Worm (Caenorhabditis elegans) whole organism, L3 larva: ENCODE results near the gene R04D3.3.

ENCODE experiments used
- R02D3.7 ChIP-seq: fragments of 150-350 bp; optimal IDR thresholded peaks from 2 replicates; lab custom pipeline; 2014; ENCODE audit warnings: missing biosample characterization, missing genetic modification characterization
- ZK546.5 ChIP-seq: sonication (generic microtip); optimal IDR thresholded peaks from 2 replicates; lab custom pipeline; 2017; ENCODE audit warnings: missing biosample characterization, missing genetic modification characterization
- aly-2 ChIP-seq: fragments of 150-350 bp; optimal IDR thresholded peaks from 2 replicates; lab custom pipeline; 2014; ENCODE audit warnings: missing biosample characterization, missing genetic modification characterization
- ceh-28 ChIP-seq: fragments of 150-350 bp; optimal IDR thresholded peaks from 2 replicates; lab custom pipeline; 2014; ENCODE audit warnings: missing biosample characterization, missing genetic modification reagents, missing genetic modification characterization
- ceh-9 ChIP-seq: sonication (generic microtip); optimal IDR thresholded peaks from 2 replicates; lab custom pipeline; 2018; ENCODE audit warnings: missing biosample characterization, missing genetic modification characterization
- daf-12 ChIP-seq: fragments of 150-350 bp; optimal IDR thresholded peaks from 2 replicates; lab custom pipeline; 2014; ENCODE audit warnings: missing biosample characterization, missing genetic modification reagents, missing genetic modification characterization
- egl-5 ChIP-seq: fragments of 150-350 bp; optimal IDR thresholded peaks from 2 replicates; lab custom pipeline; 2017; ENCODE audit warnings: missing biosample characterization, missing genetic modification reagents, missing genetic modification characterization, inconsistent platforms
- elt-1 ChIP-seq: fragments of 150-350 bp; optimal IDR thresholded peaks from 2 replicates; lab custom pipeline; 2014; ENCODE audit warnings: missing biosample characterization, missing genetic modification characterization
- elt-3 ChIP-seq, 3 experiments: fragments of 150-350 bp in 1 of 3; sonication (generic microtip) in 2 of 3; optimal IDR thresholded peaks; 2 replicates in 2 of 3; 4 replicates in 1 of 3; lab custom pipeline; 2014 to 2017; ENCODE audit warnings: missing biosample characterization in 3 of 3, missing genetic modification characterization in 3 of 3
- eor-1 ChIP-seq, 2 experiments: fragments of 150-350 bp; optimal IDR thresholded peaks; 2 replicates each; lab custom pipeline; 2014 to 2018; ENCODE audit warnings: missing biosample characterization in 2 of 2, missing genetic modification characterization in 2 of 2
- fkh-10 ChIP-seq: sonication (generic microtip); optimal IDR thresholded peaks from 2 replicates; lab custom pipeline; 2017; ENCODE audit warnings: missing biosample characterization, missing genetic modification reagents, missing genetic modification characterization
- fkh-2 ChIP-seq: fragments of 150-350 bp; optimal IDR thresholded peaks from 2 replicates; lab custom pipeline; 2014; ENCODE audit warnings: missing biosample characterization, missing genetic modification reagents, missing genetic modification characterization
- fos-1 ChIP-seq: fragments of 150-350 bp; optimal IDR thresholded peaks from 2 replicates; lab custom pipeline; 2014; ENCODE audit warnings: missing biosample characterization, missing genetic modification characterization
- hmg-11 ChIP-seq: sonication (generic microtip); optimal IDR thresholded peaks from 2 replicates; lab custom pipeline; 2016; ENCODE audit warnings: missing genetic modification characterization, missing compliant biosample characterization
- jun-1 ChIP-seq: fragments of 150-350 bp; optimal IDR thresholded peaks from 2 replicates; lab custom pipeline; 2014; ENCODE audit warnings: missing biosample characterization, missing genetic modification reagents, missing genetic modification characterization
- lin-15B ChIP-seq: fragments of 150-350 bp; optimal IDR thresholded peaks from 2 replicates; lab custom pipeline; 2014; ENCODE audit warnings: missing biosample characterization, missing genetic modification characterization
- lin-39 ChIP-seq: fragments of 150-350 bp; optimal IDR thresholded peaks from 2 replicates; lab custom pipeline; 2018; ENCODE audit warnings: missing biosample characterization, missing genetic modification reagents, missing genetic modification characterization
- lsy-12 ChIP-seq: sonication (generic microtip); optimal IDR thresholded peaks from 2 replicates; lab custom pipeline; 2016; ENCODE audit warnings: mild to moderate bottlenecking, missing genetic modification characterization, missing compliant biosample characterization
- mdl-1 ChIP-seq: fragments of 150-350 bp; optimal IDR thresholded peaks from 2 replicates; lab custom pipeline; 2014; ENCODE audit warnings: missing biosample characterization, missing genetic modification characterization
- mml-1 ChIP-seq: fragments of 150-350 bp; sonication (generic microtip); optimal IDR thresholded peaks from 3 replicates; lab custom pipeline; 2014; ENCODE audit warnings: missing biosample characterization, missing genetic modification characterization
- nhr-11 ChIP-seq: fragments of 150-350 bp; optimal IDR thresholded peaks from 2 replicates; lab custom pipeline; 2014; ENCODE audit warnings: missing biosample characterization, missing genetic modification characterization
- nhr-12 ChIP-seq: fragments of 150-350 bp; optimal IDR thresholded peaks from 2 replicates; lab custom pipeline; 2014; ENCODE audit warnings: missing biosample characterization, missing genetic modification characterization
- nhr-23 ChIP-seq: fragments of 150-350 bp; optimal IDR thresholded peaks from 2 replicates; lab custom pipeline; 2014; ENCODE audit warnings: missing biosample characterization, missing genetic modification reagents, missing genetic modification characterization
- nhr-43 ChIP-seq: sonication (generic microtip); optimal IDR thresholded peaks from 2 replicates; lab custom pipeline; 2016; ENCODE audit warnings: mild to moderate bottlenecking, missing genetic modification characterization, missing compliant biosample characterization; ENCODE audit not compliant: poor library complexity, severe bottlenecking
- nhr-67 ChIP-seq: fragments of 150-350 bp; optimal IDR thresholded peaks from 2 replicates; lab custom pipeline; 2014; ENCODE audit warnings: missing biosample characterization, missing genetic modification characterization
- nhr-76 ChIP-seq: fragments of 150-350 bp; sonication (generic microtip); optimal IDR thresholded peaks from 5 replicates; lab custom pipeline; 2014; ENCODE audit warnings: missing biosample characterization, missing genetic modification characterization
- pqm-1 ChIP-seq: fragments of 150-350 bp; optimal IDR thresholded peaks from 2 replicates; lab custom pipeline; 2017; ENCODE audit warnings: missing biosample characterization, missing genetic modification characterization, inconsistent platforms
- sea-2 ChIP-seq: fragments of 150-350 bp; sonication (generic microtip); optimal IDR thresholded peaks from 4 replicates; lab custom pipeline; 2014; ENCODE audit warnings: missing biosample characterization, missing genetic modification reagents, missing genetic modification characterization
- skn-1 ChIP-seq: fragments of 150-350 bp; optimal IDR thresholded peaks from 2 replicates; lab custom pipeline; 2014; ENCODE audit warnings: missing biosample characterization, missing genetic modification characterization
- tbx-2 ChIP-seq: sonication (generic microtip); optimal IDR thresholded peaks from 2 replicates; lab custom pipeline; 2016; ENCODE audit warnings: mild to moderate bottlenecking, missing genetic modification characterization, missing compliant biosample characterization
- unc-39 ChIP-seq: sonication (generic microtip); optimal IDR thresholded peaks from 4 replicates; lab custom pipeline; 2017; ENCODE audit warnings: missing biosample characterization, missing genetic modification characterization
- ztf-11 ChIP-seq: fragments of 150-350 bp; optimal IDR thresholded peaks from 2 replicates; lab custom pipeline; 2014; ENCODE audit warnings: missing biosample characterization, missing genetic modification characterization

The R04D3.3 gene

DNA sequence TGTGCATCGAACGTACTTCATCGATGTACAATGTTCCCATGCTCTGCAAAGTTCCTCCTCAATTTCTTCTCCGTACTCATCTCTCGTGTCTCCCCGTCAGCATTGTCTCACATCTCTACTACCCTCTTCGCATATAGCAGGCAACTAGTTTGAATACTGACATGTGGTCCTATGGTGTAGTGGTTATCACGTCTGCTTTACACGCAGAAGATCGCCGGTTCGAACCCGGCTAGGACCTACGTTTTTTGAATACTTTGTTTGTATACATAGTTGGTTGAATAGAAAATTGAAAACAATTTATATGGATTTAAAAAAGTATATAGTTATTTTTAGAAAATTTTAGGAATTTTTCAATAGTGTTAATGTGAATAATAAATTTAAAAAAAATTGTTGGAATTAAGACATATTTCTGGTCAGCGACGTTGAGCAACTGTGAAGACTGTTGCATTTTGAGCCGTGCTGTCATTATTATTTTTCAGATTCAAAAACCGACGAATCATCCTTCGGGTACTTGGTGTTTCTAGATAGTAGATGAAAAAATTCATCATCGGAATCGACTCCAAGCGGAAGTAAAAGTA, 16.5 kb upstream of the R04D3.3 start (continued):
- TF ChIP-seq mml-1 (tag; lab: Kevin White, UChicago) = no peak
- TF ChIP-seq nhr-12 (tag; lab: Kevin White, UChicago) = no peak
- TF ChIP-seq daf-12 = no peak
- TF ChIP-seq sea-2 (GFP tag; lab: Kevin White, UChicago) = no peak
- no peak for TF ChIP-seq nhr-23 (tag; lab: Kevin White, UChicago)
- TF ChIP-seq hmg-11 = no peak
- TF ChIP-seq R02D3.7 (tag; lab: Kevin White, UChicago) = no peak
- no peak for TF ChIP-seq nhr-67 (tag; lab: Kevin White, UChicago)
- TF ChIP-seq elt-3 (tag; optimal IDR thresholded peaks at IDR 0.05; lab: Kevin White, UChicago) = no peak
- no peak for TF ChIP-seq elt-1
- TF ChIP-seq nhr-76 (tag; lab: Kevin White, UChicago) = no peak

ce11 chrX:13305779-13306178, 15.3 kb upstream of the R04D3.3 start, which contains the start of gene srd-43:
Gene srd-43, minus strand, starts transcription at chrX:13305844.
- TF ChIP-seq eor-1 (tag; optimal IDR thresholded peaks at IDR 0.05; lab: Kevin White, UChicago) (no peak), ZK546.5 (tag; lab: Kevin White, UChicago) (no peak), nhr-11 (tag; lab: Kevin White, UChicago) (no peak), ceh-9 (no peak), ceh-28 (no peak), ztf-11 (tag; lab: Kevin White, UChicago) (no peak)

ce11 chrX:13303357-13303756, 12.9 kb upstream of the R04D3.3 start, which contains the start of gene srd-42:
Gene srd-42, minus strand, starts transcription at chrX:13303457.
- TF ChIP-seq R02D3.7 (tag; lab: Kevin White, UChicago) (no peak), fkh-2 (tag; lab: Kevin White, UChicago) (no peak), eor-1 (tag; optimal IDR thresholded peaks at IDR 0.05; lab: Kevin White, UChicago) (no peak), nhr-11 (tag; lab: Kevin White, UChicago) (no peak)

- no peak for TF ChIP-seq tbx-2 (tag; lab: Kevin White, UChicago)
- no peak for TF ChIP-seq elt-3 (tag; optimal IDR thresholded peaks at IDR 0.05; lab: Kevin White, UChicago)
- no peak for TF ChIP-seq aly-2 (tag; lab: Kevin White, UChicago)
- no peak for TF ChIP-seq nhr-11 (tag; lab: Kevin White, UChicago)
- no peak for TF ChIP-seq ceh-28
- no peak for TF ChIP-seq lin-15B (tag; lab: Kevin White, UChicago)
- no peak for TF ChIP-seq nhr-43 (tag; lab: Kevin White, UChicago)
- no peak for TF ChIP-seq fos-1 (tag; lab: Kevin White, UChicago)
- TF ChIP-seq nhr-12 (tag; lab: Kevin White, UChicago) = no peak
Measured at ce11 chrX:13300503-13300902, 10.1 kb upstream of the R04D3.3 start, which contains the start of gene srd-39. Gene srd-39, minus strand, starts transcription at chrX:13300603.

DNA sequence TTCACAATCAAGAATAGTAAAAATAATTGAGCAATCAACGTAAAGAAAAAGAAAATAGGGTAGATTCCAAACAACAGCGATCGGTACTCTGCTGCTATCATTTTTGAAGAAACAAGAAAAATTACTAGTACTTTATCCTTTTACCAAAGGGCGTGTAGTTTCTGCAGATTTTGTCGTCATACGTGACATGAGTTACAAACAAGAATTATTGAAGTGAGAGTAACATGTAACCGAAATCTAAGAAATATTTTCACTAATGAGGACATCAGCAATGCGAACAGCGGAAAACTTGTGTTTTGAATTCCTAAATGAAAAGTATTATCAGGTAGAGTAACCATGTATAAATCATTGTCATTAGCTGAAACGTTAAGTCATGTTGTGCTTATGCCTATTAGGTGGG, 4.2 kb upstream of the R04D3.3 start, which contains the start of gene srd-36:
Gene srd-36, minus strand, starts transcription at position 101 of the 400 bp plus-strand sequence.
- TF ChIP-seq ceh-9 (no peak), lin-39 (tag; lab: Kevin White, UChicago) (no peak), mdl-1 (no peak), unc-39 (no peak)

- no peak for TF ChIP-seq R02D3.7 (tag; lab: Kevin White, UChicago)
- TF ChIP-seq skn-1 = no peak
- TF ChIP-seq mml-1 (tag; lab: Kevin White, UChicago) = no peak
- no peak for TF ChIP-seq ceh-28
- no peak for TF ChIP-seq hmg-11
- no peak for TF ChIP-seq nhr-76 (tag; lab: Kevin White, UChicago)
- TF ChIP-seq pqm-1 (tag; lab: Kevin White, UChicago) = no peak
- no peak for TF ChIP-seq nhr-12 (tag; lab: Kevin White, UChicago)
- no peak for TF ChIP-seq nhr-11 (tag; lab: Kevin White, UChicago)
- TF ChIP-seq unc-39 = no peak
- no peak for TF ChIP-seq jun-1 (tag; lab: Kevin White, UChicago)
- TF ChIP-seq ztf-11 (tag; lab: Kevin White, UChicago) = no peak
- TF ChIP-seq egl-5 (tag; lab: Kevin White, UChicago) = no peak
- no peak for TF ChIP-seq lsy-12 (tag; lab: Kevin White, UChicago)
- TF ChIP-seq nhr-43 (tag; lab: Kevin White, UChicago) = no peak
- no peak for TF ChIP-seq elt-1
- no peak for TF ChIP-seq fkh-10 (GFP tag; lab: Kevin White, UChicago)
Measured at ce11 chrX:13293023-13293422, 2.6 kb upstream of the R04D3.3 start.
